Fruit fly (Drosophila melanogaster) whole organism, embryonic: ENCODE results near the gene CG33267.

ENCODE experiments used
- ATbp ChIP-seq: fragments of 200-800 bp; sonication (Bioruptor generic); optimal IDR thresholded peaks from 2 replicates; lab custom pipeline; 2017; ENCODE audit warnings: missing biosample characterization, mild to moderate bottlenecking, missing genetic modification characterization, missing genetic modification reagents
- Asciz ChIP-seq: fragments of 200-800 bp; sonication (Bioruptor generic); optimal IDR thresholded peaks from 2 replicates; lab custom pipeline; 2017; ENCODE audit warnings: missing biosample characterization, mild to moderate bottlenecking, missing genetic modification characterization, missing genetic modification reagents
- Blimp-1 ChIP-seq: fragments of 200-800 bp; sonication (Bioruptor generic); optimal IDR thresholded peaks from 3 replicates; lab custom pipeline; 2018; ENCODE audit warnings: missing biosample characterization, missing genetic modification characterization, mild to moderate bottlenecking, moderate library complexity, missing genetic modification reagents
- CG10543 ChIP-seq: fragments of 200-800 bp; sonication (Bioruptor generic); optimal IDR thresholded peaks from 3 replicates; lab custom pipeline; 2017; ENCODE audit warnings: missing biosample characterization, mild to moderate bottlenecking, missing genetic modification characterization, moderate library complexity
- CG10565 ChIP-seq: fragments of 200-800 bp; sonication (Bioruptor generic); optimal IDR thresholded peaks from 3 replicates; lab custom pipeline; 2016; ENCODE audit warnings: missing biosample characterization, mild to moderate bottlenecking, missing genetic modification characterization
- CG11085 ChIP-seq: fragments of 200-800 bp; sonication (Bioruptor generic); IDR thresholded peaks from 2 replicates; pipeline ENCODE4 v1.3.6; 2022; ENCODE audit warnings: missing biosample characterization, missing genetic modification characterization
- CG11456 ChIP-seq: fragments of 200-800 bp; sonication (Bioruptor generic); IDR thresholded peaks from 3 replicates; pipeline ENCODE4 v1.3.6; 2022; ENCODE audit warnings: missing biosample characterization, missing genetic modification characterization
- CG12071 ChIP-seq: fragments of 200-800 bp; sonication (Bioruptor generic); optimal IDR thresholded peaks from 3 replicates; lab custom pipeline; 2018; ENCODE audit warnings: missing biosample characterization, mild to moderate bottlenecking, missing genetic modification characterization
- CG13287 ChIP-seq: fragments of 200-800 bp; sonication (Bioruptor generic); IDR thresholded peaks from 2 replicates; pipeline ENCODE4 v1.3.6; 2022; ENCODE audit warnings: missing biosample characterization, missing genetic modification characterization; ENCODE audit not compliant: partially characterized antibody
- CG14965 ChIP-seq: fragments of 200-800 bp; sonication (Bioruptor generic); optimal IDR thresholded peaks from 2 replicates; lab custom pipeline; 2016; ENCODE audit warnings: missing biosample characterization, missing genetic modification characterization, borderline replicate concordance
- CG15479 ChIP-seq: fragments of 200-800 bp; sonication (Bioruptor generic); optimal IDR thresholded peaks from 3 replicates; lab custom pipeline; 2019; ENCODE audit warnings: missing biosample characterization, mild to moderate bottlenecking, missing genetic modification characterization, moderate library complexity
- CG16863 ChIP-seq: fragments of 200-800 bp; sonication (Bioruptor generic); optimal IDR thresholded peaks from 3 replicates; lab custom pipeline; 2016; ENCODE audit warnings: missing biosample characterization, missing genetic modification characterization
- CG17359 ChIP-seq: fragments of 200-800 bp; sonication (Bioruptor generic); optimal IDR thresholded peaks from 3 replicates; lab custom pipeline; 2018; ENCODE audit warnings: missing biosample characterization, mild to moderate bottlenecking, missing genetic modification characterization, moderate library complexity
- CG31441 ChIP-seq: fragments of 200-800 bp; sonication (Bioruptor generic); IDR thresholded peaks from 2 replicates; pipeline ENCODE4 v1.3.6; 2022; ENCODE audit warnings: missing biosample characterization, missing genetic modification characterization
- CG4404 ChIP-seq: fragments of 200-800 bp; sonication (Bioruptor generic); IDR thresholded peaks from 2 replicates; pipeline ENCODE4 v1.3.6; 2022; ENCODE audit warnings: missing biosample characterization, missing genetic modification characterization
- CG4424 ChIP-seq: fragments of 200-800 bp; sonication (Bioruptor generic); optimal IDR thresholded peaks from 3 replicates; lab custom pipeline; 2016; ENCODE audit warnings: missing biosample characterization, missing genetic modification characterization
- CG4854 ChIP-seq: fragments of 200-800 bp; sonication (Bioruptor generic); optimal IDR thresholded peaks from 2 replicates; lab custom pipeline; 2016; ENCODE audit warnings: missing biosample characterization, missing genetic modification characterization, inconsistent platforms
- CG8290 ChIP-seq, 3 experiments: fragments of 200-800 bp; sonication (Bioruptor generic); optimal IDR thresholded peaks; 2 replicates each; lab custom pipeline; 2016 to 2019; ENCODE audit warnings: missing biosample characterization in 3 of 3, missing genetic modification characterization in 3 of 3, mild to moderate bottlenecking in 2 of 3, moderate library complexity in 1 of 3
- CG8388 ChIP-seq: fragments of 200-800 bp; sonication (Bioruptor generic); optimal IDR thresholded peaks from 2 replicates; lab custom pipeline; 2019; ENCODE audit warnings: missing biosample characterization, mild to moderate bottlenecking, missing genetic modification characterization, moderate library complexity
- CG8944 ChIP-seq: fragments of 200-800 bp; sonication (Bioruptor generic); optimal IDR thresholded peaks from 3 replicates; lab custom pipeline; 2016; ENCODE audit warnings: missing biosample characterization, missing genetic modification characterization
- CG9876 ChIP-seq: fragments of 200-800 bp; sonication (Bioruptor generic); optimal IDR thresholded peaks from 2 replicates; lab custom pipeline; 2016; ENCODE audit warnings: missing biosample characterization, missing genetic modification characterization
- Dip3 ChIP-seq: fragments of 200-800 bp; sonication (Bioruptor generic); optimal IDR thresholded peaks from 3 replicates; lab custom pipeline; 2016; ENCODE audit warnings: missing biosample characterization, missing genetic modification characterization
- GATAe ChIP-seq: fragments of 200-800 bp; sonication (Bioruptor generic); conservative IDR thresholded peaks from 2 replicates; pipeline ENCODE4 v1.3.6; 2022; ENCODE audit warnings: missing biosample characterization, missing genetic modification characterization
- HLH54F ChIP-seq: fragments of 200-800 bp; sonication (Bioruptor generic); optimal IDR thresholded peaks from 3 replicates; lab custom pipeline; 2016; ENCODE audit warnings: missing biosample characterization, missing genetic modification characterization
- Hand ChIP-seq: fragments of 200-800 bp; sonication (Bioruptor generic); optimal IDR thresholded peaks from 2 replicates; lab custom pipeline; 2017; ENCODE audit warnings: mild to moderate bottlenecking, missing biosample characterization, missing genetic modification reagents, missing genetic modification characterization
- Max ChIP-seq: fragments of 200-800 bp; sonication (Bioruptor generic); optimal IDR thresholded peaks from 2 replicates; lab custom pipeline; 2016; ENCODE audit warnings: missing biosample characterization, mild to moderate bottlenecking, missing genetic modification characterization
- NC2α ChIP-seq: fragments of 200-800 bp; sonication (Bioruptor generic); optimal IDR thresholded peaks from 2 replicates; lab custom pipeline; 2016; ENCODE audit warnings: missing biosample characterization, missing genetic modification characterization
- NfI ChIP-seq: fragments of 200-800 bp; sonication (Bioruptor generic); optimal IDR thresholded peaks from 3 replicates; lab custom pipeline; 2018; ENCODE audit warnings: missing biosample characterization, mild to moderate bottlenecking, missing genetic modification characterization, moderate library complexity
- Ravus ChIP-seq: fragments of 200-800 bp; sonication (Bioruptor generic); IDR thresholded peaks from 2 replicates; pipeline ENCODE4 v1.3.6; 2022; ENCODE audit warnings: missing biosample characterization, missing genetic modification characterization
- Taf1 ChIP-seq: fragments of 200-800 bp; sonication (Bioruptor generic); IDR thresholded peaks from 2 replicates; pipeline ENCODE4 v1.3.6; 2022; ENCODE audit warnings: missing biosample characterization, missing genetic modification characterization
- ash1 ChIP-seq: fragments of 200-800 bp; sonication (Bioruptor generic); optimal IDR thresholded peaks from 2 replicates; lab custom pipeline; 2018; ENCODE audit warnings: missing biosample characterization, mild to moderate bottlenecking, missing genetic modification characterization
- bbx ChIP-seq: fragments of 200-800 bp; sonication (Bioruptor generic); IDR thresholded peaks from 2 replicates; pipeline ENCODE4 v1.3.6; 2022; ENCODE audit warnings: missing biosample characterization, missing genetic modification characterization; ENCODE audit not compliant: partially characterized antibody
- chinmo ChIP-seq: fragments of 200-800 bp; sonication (Bioruptor generic); IDR thresholded peaks from 4 replicates; pipeline ENCODE4 v1.3.6; 2022; ENCODE audit warnings: missing biosample characterization, missing genetic modification characterization; ENCODE audit not compliant: partially characterized antibody
- chn ChIP-seq: fragments of 200-800 bp; sonication (Bioruptor generic); optimal IDR thresholded peaks from 2 replicates; lab custom pipeline; 2016; ENCODE audit warnings: missing biosample characterization, missing genetic modification characterization
- ewg ChIP-seq: fragments of 200-800 bp; sonication (Bioruptor generic); optimal IDR thresholded peaks from 3 replicates; lab custom pipeline; 2017; ENCODE audit warnings: mild to moderate bottlenecking, missing biosample characterization, missing genetic modification reagents, missing genetic modification characterization
- ftz-f1 ChIP-seq: fragments of 200-800 bp; sonication (Bioruptor generic); optimal IDR thresholded peaks from 2 replicates; lab custom pipeline; 2016; ENCODE audit warnings: missing biosample characterization, missing genetic modification characterization
- gcm ChIP-seq: fragments of 200-800 bp; sonication (Bioruptor generic); optimal IDR thresholded peaks from 2 replicates; lab custom pipeline; 2019; ENCODE audit warnings: missing biosample characterization, mild to moderate bottlenecking, missing genetic modification characterization, moderate library complexity
- klu ChIP-seq: fragments of 200-800 bp; sonication (Bioruptor generic); IDR thresholded peaks from 2 replicates; pipeline ENCODE4 v1.3.6; 2022; ENCODE audit warnings: missing biosample characterization, missing genetic modification characterization
- nerfin-1 ChIP-seq: fragments of 200-800 bp; sonication (Bioruptor generic); optimal IDR thresholded peaks from 3 replicates; lab custom pipeline; 2019; ENCODE audit warnings: missing biosample characterization, mild to moderate bottlenecking, missing genetic modification characterization, moderate library complexity
- pum ChIP-seq: fragments of 200-800 bp; sonication (Bioruptor generic); optimal IDR thresholded peaks from 2 replicates; lab custom pipeline; 2016; ENCODE audit warnings: missing biosample characterization, missing genetic modification characterization
- row ChIP-seq: fragments of 200-800 bp; sonication (Bioruptor generic); IDR thresholded peaks from 3 replicates; pipeline ENCODE4 v1.3.6; 2022; ENCODE audit warnings: missing biosample characterization, missing genetic modification characterization
- salm ChIP-seq: fragments of 200-800 bp; sonication (Bioruptor generic); optimal IDR thresholded peaks from 2 replicates; lab custom pipeline; 2018; ENCODE audit warnings: missing biosample characterization, mild to moderate bottlenecking, missing genetic modification characterization
- sc ChIP-seq, 3 experiments: fragments of >200 bp in 2 of 3; fragments of 200-800 bp in 1 of 3; sonication (Bioruptor generic) in 1 of 3; optimal IDR thresholded peaks; 2 replicates in 2 of 3; 3 replicates in 1 of 3; lab custom pipeline; 2017; ENCODE audit warnings: mild to moderate bottlenecking in 1 of 3, missing biosample characterization in 1 of 3, missing genetic modification characterization in 1 of 3, missing genetic modification reagents in 1 of 3
- scrt ChIP-seq: fragments of 200-800 bp; sonication (Bioruptor generic); optimal IDR thresholded peaks from 2 replicates; lab custom pipeline; 2018; ENCODE audit warnings: missing biosample characterization, mild to moderate bottlenecking, missing genetic modification characterization, moderate library complexity
- sd ChIP-seq: fragments of 200-800 bp; sonication (Bioruptor generic); optimal IDR thresholded peaks from 3 replicates; lab custom pipeline; 2018; ENCODE audit warnings: missing biosample characterization, mild to moderate bottlenecking, missing genetic modification characterization, moderate library complexity
- ttk ChIP-seq: fragments of 200-800 bp; sonication (Bioruptor generic); IDR thresholded peaks from 2 replicates; pipeline ENCODE4 v2.1.2; 2022; ENCODE audit warnings: missing biosample characterization, missing genetic modification characterization
- tx ChIP-seq: fragments of 200-800 bp; sonication (Bioruptor generic); optimal IDR thresholded peaks from 2 replicates; lab custom pipeline; 2016; ENCODE audit warnings: missing biosample characterization, missing genetic modification characterization
- unc-4 ChIP-seq: fragments of 200-800 bp; sonication (Bioruptor generic); IDR thresholded peaks from 2 replicates; pipeline ENCODE4 v1.3.6; 2022; ENCODE audit warnings: missing biosample characterization, missing genetic modification characterization; ENCODE audit not compliant: partially characterized antibody
- zen2 ChIP-seq: fragments of 200-800 bp; sonication (Bioruptor generic); IDR thresholded peaks from 3 replicates; pipeline ENCODE4 v1.3.6; 2022; ENCODE audit warnings: missing biosample characterization, missing genetic modification characterization; ENCODE audit not compliant: partially characterized antibody

The CG33267 gene

dm6 chr3L:11554338-11554737 is 9.9 kb upstream of the CG33267 start (continued):
- TF ChIP-seq ewg = peak; percentile 64
- TF ChIP-seq CG14965 (GFP tag; lab: Kevin White, UChicago) = peak; percentile 46
- TF ChIP-seq pum (GFP tag; lab: Kevin White, UChicago) = peak; percentile 79
- TF ChIP-seq CG16863 (GFP tag; lab: Kevin White, UChicago) = peak; percentile 60
- peak; percentile 55 for TF ChIP-seq CG15479 (GFP tag; lab: Kevin White, UChicago)
- no peak for TF ChIP-seq Taf1 (GFP tag; lab: Robert Waterston, UW)
- 0 out of 2 replicates have a peak, but pooled peaks have one; percentile 22 for TF ChIP-seq CG11085 (GFP tag; lab: Robert Waterston, UW)
- TF ChIP-seq Hand (GFP tag; lab: Kevin White, UChicago) = no peak
- TF ChIP-seq CG8944 (GFP tag; lab: Kevin White, UChicago) = peak; percentile 75
- no peak for TF ChIP-seq CG13287 (GFP tag; lab: Robert Waterston, UW)
- no peak for TF ChIP-seq NC2α (GFP tag; lab: Kevin White, UChicago)
- TF ChIP-seq CG4404 = peak; percentile 90
- TF ChIP-seq Dip3 = no peak
- peak; percentile 64 for TF ChIP-seq CG10565
- TF ChIP-seq bbx (GFP tag; lab: Robert Waterston, UW) = no peak
- TF ChIP-seq CG8388 (GFP tag; lab: Kevin White, UChicago) = peak; percentile 57
- TF ChIP-seq klu (GFP tag; lab: Robert Waterston, UW) = peak; percentile 53; the same call in 1 of the 2 replicates
- no peak for TF ChIP-seq chinmo (GFP tag; lab: Robert Waterston, UW)
- peak; percentile 79 for TF ChIP-seq row (GFP tag; lab: Robert Waterston, UW)
- TF ChIP-seq CG8290 (GFP tag; optimal IDR thresholded peaks at IDR 0.05; lab: Kevin White, UChicago) = peak; percentile 87
- peak; percentile 48 to 67 for TF ChIP-seq CG8290 (tag; optimal IDR thresholded peaks at IDR 0.05; lab: Kevin White, UChicago)
- peak; percentile 29 for TF ChIP-seq CG12071 (GFP tag; lab: Kevin White, UChicago)
- no peak for TF ChIP-seq sc (optimal IDR thresholded peaks at IDR 0.05; lab: Kevin White, UChicago)
- TF ChIP-seq sc (GFP tag; optimal IDR thresholded peaks at IDR 0.05; lab: Kevin White, UChicago) = peak; percentile 91
- TF ChIP-seq salm = peak; percentile 18
- TF ChIP-seq unc-4 (GFP tag; lab: Robert Waterston, UW) = no peak
- no peak for TF ChIP-seq CG9876 (GFP tag; lab: Kevin White, UChicago)
- peak; percentile 88 for TF ChIP-seq chn (GFP tag; lab: Kevin White, UChicago)
- no peak for TF ChIP-seq zen2 (GFP tag; lab: Robert Waterston, UW)
- TF ChIP-seq ftz-f1 (GFP tag; lab: Kevin White, UChicago) = no peak
- TF ChIP-seq NfI (GFP tag; lab: Kevin White, UChicago) = peak; percentile 54
- peak; percentile 56 for TF ChIP-seq tx
- TF ChIP-seq Max (GFP tag; lab: Kevin White, UChicago) = peak; percentile 84
- no peak for TF ChIP-seq CG10543
- peak; percentile 79 for TF ChIP-seq nerfin-1 (tag; lab: Kevin White, UChicago)
- TF ChIP-seq gcm = peak; percentile 87
- TF ChIP-seq Blimp-1 = peak; percentile 91
- no peak for TF ChIP-seq sd (tag; lab: Kevin White, UChicago)
- TF ChIP-seq GATAe = no peak
- TF ChIP-seq Ravus (GFP tag; lab: Robert Waterston, UW) = no peak; the same call in 1 of the 2 replicates
- TF ChIP-seq ttk (GFP tag; lab: Robert Waterston, UW) = peak; percentile 65
- peak; percentile 68 for TF ChIP-seq ATbp
- peak; percentile 80 for TF ChIP-seq CG4424 (GFP tag; lab: Kevin White, UChicago)
- TF ChIP-seq CG31441 (GFP tag; lab: Robert Waterston, UW) = peak; percentile 97
- peak; percentile 86 for TF ChIP-seq Asciz (GFP tag; lab: Kevin White, UChicago)
- no peak for TF ChIP-seq ash1
- peak; percentile 51 for TF ChIP-seq HLH54F (GFP tag; lab: Kevin White, UChicago)
- TF ChIP-seq CG4854 = peak; percentile 74
- peak; percentile 79 for TF ChIP-seq CG17359
- TF ChIP-seq scrt (GFP tag; lab: Kevin White, UChicago) = peak; percentile 50
- TF ChIP-seq CG11456 (GFP tag; lab: Robert Waterston, UW) = peak; percentile 63; the same call in 1 of the 3 replicates
